Worm (Caenorhabditis elegans) whole organism, L1 larva: Measurements from ENCODE around the gene F45D3.4.

Source experiments
- C04F5.9 ChIP-seq: sonication (generic microtip); optimal IDR thresholded peaks from 2 replicates; lab custom pipeline; 2016; ENCODE audit warnings: missing genetic modification characterization, missing compliant biosample characterization
- F16B12.6 ChIP-seq: fragments of 150-350 bp; optimal IDR thresholded peaks from 2 replicates; lab custom pipeline; 2014; ENCODE audit warnings: missing biosample characterization, missing genetic modification characterization
- Y116A8C.19 ChIP-seq: sonication (generic microtip); optimal IDR thresholded peaks from 2 replicates; lab custom pipeline; 2016; ENCODE audit warnings: missing compliant biosample characterization, missing genetic modification characterization, borderline replicate concordance
- aha-1 ChIP-seq: fragments of 150-350 bp; optimal IDR thresholded peaks from 2 replicates; lab custom pipeline; 2014; ENCODE audit warnings: missing biosample characterization, missing genetic modification characterization
- alr-1 ChIP-seq: fragments of 200-800 bp; sonication (Bioruptor generic); optimal IDR thresholded peaks from 2 replicates; lab custom pipeline; 2018; ENCODE audit warnings: borderline replicate concordance, mild to moderate bottlenecking, missing genetic modification characterization, missing compliant biosample characterization
- aly-2 ChIP-seq: fragments of 150-350 bp; optimal IDR thresholded peaks from 2 replicates; lab custom pipeline; 2014; ENCODE audit warnings: missing biosample characterization, missing genetic modification characterization
- ama-1 ChIP-seq: fragments of 150-350 bp; optimal IDR thresholded peaks from 2 replicates; lab custom pipeline; 2014
- blmp-1 ChIP-seq: fragments of 150-350 bp; optimal IDR thresholded peaks from 2 replicates; lab custom pipeline; 2014; ENCODE audit warnings: missing biosample characterization, missing genetic modification characterization
- ceh-82 ChIP-seq, 3 experiments: fragments of 150-350 bp in 1 of 3; sonication (generic microtip) in 2 of 3; optimal IDR thresholded peaks; 2 replicates each; lab custom pipeline; 2014 to 2017; ENCODE audit warnings: missing biosample characterization in 3 of 3, missing genetic modification characterization in 3 of 3
- ceh-90 ChIP-seq: sonication (generic microtip); optimal IDR thresholded peaks from 2 replicates; lab custom pipeline; 2016; ENCODE audit warnings: missing genetic modification characterization, missing compliant biosample characterization
- dsc-1 ChIP-seq: sonication (generic microtip); optimal IDR thresholded peaks from 2 replicates; lab custom pipeline; 2016; ENCODE audit warnings: mild to moderate bottlenecking, missing genetic modification characterization, missing compliant biosample characterization
- efl-3 ChIP-seq: fragments of 200-800 bp; sonication (Bioruptor generic); optimal IDR thresholded peaks from 2 replicates; lab custom pipeline; 2018; ENCODE audit warnings: mild to moderate bottlenecking, missing genetic modification characterization, missing compliant biosample characterization
- egl-13 ChIP-seq: sonication (generic microtip); optimal IDR thresholded peaks from 2 replicates; lab custom pipeline; 2016; ENCODE audit warnings: missing genotype, missing genetic modification reagents, missing genetic modification characterization, missing compliant biosample characterization
- egl-27 ChIP-seq, 2 experiments: fragments of 150-350 bp in 1 of 2; sonication (generic microtip); optimal IDR thresholded peaks; 3 replicates each; lab custom pipeline; 2017 to 2018; ENCODE audit warnings: missing biosample characterization in 2 of 2, missing genetic modification characterization in 2 of 2, missing genetic modification reagents in 2 of 2
- elt-2 ChIP-seq: sonication (generic microtip); optimal IDR thresholded peaks from 2 replicates; lab custom pipeline; 2016; ENCODE audit warnings: missing genetic modification characterization, mild to moderate bottlenecking, inconsistent platforms, missing compliant biosample characterization, missing genetic modification reagents
- elt-3 ChIP-seq, 6 experiments: fragments of 150-350 bp in 1 of 6; sonication (generic microtip); optimal IDR thresholded peaks; 2 replicates each; lab custom pipeline; 2017 to 2018; ENCODE audit warnings: missing biosample characterization in 6 of 6, missing genetic modification characterization in 6 of 6, inconsistent platforms in 1 of 6
- ets-5 ChIP-seq: fragments of 200-800 bp; sonication (Bioruptor generic); IDR thresholded peaks from 2 replicates; pipeline ENCODE4 v1.3.6; 2022; ENCODE audit warnings: missing genetic modification characterization, missing compliant biosample characterization
- fkh-4 ChIP-seq: sonication (generic microtip); optimal IDR thresholded peaks from 2 replicates; lab custom pipeline; 2016; ENCODE audit warnings: missing compliant biosample characterization, missing genetic modification characterization, borderline replicate concordance
- fkh-8 ChIP-seq: sonication (generic microtip); optimal IDR thresholded peaks from 2 replicates; lab custom pipeline; 2016; ENCODE audit warnings: mild to moderate bottlenecking, missing genetic modification characterization, missing compliant biosample characterization
- fos-1 ChIP-seq: fragments of 150-350 bp; optimal IDR thresholded peaks from 2 replicates; lab custom pipeline; 2014; ENCODE audit warnings: missing biosample characterization, missing genetic modification characterization
- grh-1 ChIP-seq: fragments of 200-800 bp; sonication (Bioruptor generic); IDR thresholded peaks from 2 replicates; pipeline ENCODE4 v1.3.6; 2022; ENCODE audit warnings: missing genetic modification reagents, missing genetic modification characterization, missing compliant biosample characterization
- hpl-2 ChIP-seq: fragments of 150-350 bp; optimal IDR thresholded peaks from 2 replicates; lab custom pipeline; 2014; ENCODE audit warnings: missing biosample characterization, missing genetic modification reagents, missing genetic modification characterization
- isw-1 ChIP-seq: fragments of 200-800 bp; sonication (Bioruptor generic); IDR thresholded peaks from 2 replicates; pipeline ENCODE4 v1.3.6; 2022; ENCODE audit warnings: missing genetic modification characterization, missing compliant biosample characterization
- jun-1 ChIP-seq: fragments of 150-350 bp; optimal IDR thresholded peaks from 2 replicates; lab custom pipeline; 2014; ENCODE audit warnings: missing biosample characterization, missing genetic modification reagents, missing genetic modification characterization
- lin-13 ChIP-seq: fragments of 150-350 bp; optimal IDR thresholded peaks from 2 replicates; lab custom pipeline; 2014; ENCODE audit warnings: missing biosample characterization, missing genetic modification reagents, missing genetic modification characterization
- lin-14 ChIP-seq: fragments of 200-800 bp; sonication (Bioruptor generic); optimal IDR thresholded peaks from 2 replicates; lab custom pipeline; 2018; ENCODE audit warnings: mild to moderate bottlenecking, missing genetic modification characterization, moderate library complexity, missing compliant biosample characterization
- lin-35 ChIP-seq, 2 experiments: fragments of 150-350 bp; optimal IDR thresholded peaks; 2 replicates each; lab custom pipeline; 2014; ENCODE audit warnings: missing biosample characterization in 2 of 2, missing genetic modification characterization in 2 of 2, missing genetic modification reagents in 2 of 2
- lin-39 ChIP-seq: fragments of 150-350 bp; optimal IDR thresholded peaks from 2 replicates; lab custom pipeline; 2014; ENCODE audit warnings: missing biosample characterization, missing genetic modification reagents, missing genetic modification characterization
- lsy-2 ChIP-seq, 2 experiments: fragments of 150-350 bp; optimal IDR thresholded peaks; 2 replicates each; lab custom pipeline; 2014; ENCODE audit warnings: missing biosample characterization in 2 of 2, missing genetic modification characterization in 2 of 2
- mdl-1 ChIP-seq, 2 experiments: fragments of 150-350 bp; optimal IDR thresholded peaks; 2 replicates each; lab custom pipeline; 2014 to 2017; ENCODE audit warnings: missing biosample characterization in 2 of 2, missing genetic modification characterization in 2 of 2, inconsistent platforms in 1 of 2
- mep-1 ChIP-seq: fragments of 150-350 bp; optimal IDR thresholded peaks from 2 replicates; lab custom pipeline; 2014; ENCODE audit warnings: missing biosample characterization, missing genetic modification characterization
- nhr-12 ChIP-seq: sonication (generic microtip); optimal IDR thresholded peaks from 2 replicates; lab custom pipeline; 2017; ENCODE audit warnings: missing biosample characterization, missing genetic modification characterization
- nhr-19 ChIP-seq: fragments of 200-800 bp; sonication (Bioruptor generic); conservative IDR thresholded peaks from 2 replicates; pipeline ENCODE4 v1.3.6; 2022; ENCODE audit warnings: missing genetic modification characterization, missing compliant biosample characterization
- nhr-20 ChIP-seq: sonication (generic microtip); optimal IDR thresholded peaks from 2 replicates; lab custom pipeline; 2016; ENCODE audit warnings: mild to moderate bottlenecking, missing genetic modification characterization, missing compliant biosample characterization
- nhr-237 ChIP-seq: fragments of 150-350 bp; optimal IDR thresholded peaks from 2 replicates; lab custom pipeline; 2014; ENCODE audit warnings: missing biosample characterization, missing genetic modification characterization
- nhr-47 ChIP-seq: sonication (generic microtip); optimal IDR thresholded peaks from 2 replicates; lab custom pipeline; 2016; ENCODE audit warnings: mild to moderate bottlenecking, missing genetic modification characterization, moderate library complexity, missing compliant biosample characterization
- nhr-71 ChIP-seq: sonication (generic microtip); optimal IDR thresholded peaks from 2 replicates; lab custom pipeline; 2016; ENCODE audit warnings: mild to moderate bottlenecking, missing genetic modification characterization, moderate library complexity, missing compliant biosample characterization
- nhr-77 ChIP-seq: fragments of 150-350 bp; optimal IDR thresholded peaks from 2 replicates; lab custom pipeline; 2014; ENCODE audit warnings: missing biosample characterization, missing genetic modification characterization
- nhr-90 ChIP-seq: sonication (generic microtip); optimal IDR thresholded peaks from 2 replicates; lab custom pipeline; 2016; ENCODE audit warnings: mild to moderate bottlenecking, missing genetic modification characterization, missing compliant biosample characterization; ENCODE audit not compliant: poor library complexity
- pqm-1 ChIP-seq: sonication (generic microtip); optimal IDR thresholded peaks from 3 replicates; lab custom pipeline; 2017; ENCODE audit warnings: missing biosample characterization, missing genetic modification characterization
- rnt-1 ChIP-seq: sonication (generic microtip); optimal IDR thresholded peaks from 2 replicates; lab custom pipeline; 2016; ENCODE audit warnings: mild to moderate bottlenecking, missing genetic modification characterization, moderate library complexity, missing compliant biosample characterization
- skn-1 ChIP-seq: fragments of 150-350 bp; optimal IDR thresholded peaks from 2 replicates; lab custom pipeline; 2014; ENCODE audit warnings: missing biosample characterization, missing genetic modification characterization
- snpc-4 ChIP-seq: fragments of 150-350 bp; optimal IDR thresholded peaks from 2 replicates; lab custom pipeline; 2014; ENCODE audit warnings: missing biosample characterization, missing genetic modification characterization
- sox-4 ChIP-seq: sonication (generic microtip); optimal IDR thresholded peaks from 2 replicates; lab custom pipeline; 2016; ENCODE audit warnings: missing genetic modification characterization, missing compliant biosample characterization
- sptf-1 ChIP-seq: fragments of 150-350 bp; optimal IDR thresholded peaks from 2 replicates; lab custom pipeline; 2014; ENCODE audit warnings: missing biosample characterization, missing genetic modification characterization
- unc-98 ChIP-seq: fragments of 200-800 bp; sonication (Bioruptor generic); IDR thresholded peaks from 2 replicates; pipeline ENCODE4 v1.3.6; 2022; ENCODE audit warnings: missing genetic modification characterization, missing compliant biosample characterization
- vab-15 ChIP-seq: sonication (generic microtip); optimal IDR thresholded peaks from 2 replicates; lab custom pipeline; 2017; ENCODE audit warnings: missing genotype, mild to moderate bottlenecking, missing genetic modification characterization, missing compliant biosample characterization
- zag-1 ChIP-seq: fragments of 150-350 bp; optimal IDR thresholded peaks from 2 replicates; lab custom pipeline; 2014; ENCODE audit warnings: missing biosample characterization, missing genetic modification characterization
- zip-4 ChIP-seq: fragments of 200-800 bp; sonication (Bioruptor generic); optimal IDR thresholded peaks from 2 replicates; lab custom pipeline; 2018; ENCODE audit warnings: mild to moderate bottlenecking, missing genetic modification characterization, moderate library complexity, missing compliant biosample characterization
- ztf-4 ChIP-seq: fragments of 150-350 bp; optimal IDR thresholded peaks from 2 replicates; lab custom pipeline; 2014; ENCODE audit warnings: missing biosample characterization, missing genetic modification characterization

Gene F45D3.4

DNA sequence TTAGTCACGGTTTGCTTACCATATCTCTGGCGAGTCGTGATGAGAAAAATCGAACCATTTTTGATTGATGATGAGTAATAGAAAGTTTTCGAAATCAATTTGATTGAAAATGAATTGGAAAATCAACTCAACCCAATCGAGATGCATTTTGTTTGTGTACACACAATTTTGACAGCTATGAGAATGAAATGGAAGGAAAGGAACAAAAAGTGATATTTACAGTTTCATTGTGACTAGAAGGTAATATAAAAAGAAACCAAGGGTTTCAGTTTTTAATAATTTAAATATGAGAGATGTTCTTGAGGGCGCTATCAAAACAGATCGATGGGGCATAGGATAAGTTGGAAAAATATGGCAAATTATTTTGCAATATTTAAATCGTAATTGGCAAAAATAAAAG is 35.8 kb downstream of the F45D3.4 start, which contains the start of gene cal-1:
Gene cal-1, minus strand, starts transcription at position 101 of the 400 bp plus-strand sequence.
- TF ChIP-seq nhr-19 (no peak), ceh-90 (tag; lab: Kevin White, UChicago) (no peak), alr-1 (tag; lab: Kevin White, UChicago) (no peak), lin-39 (no peak), nhr-12 (no peak), snpc-4 (tag; lab: Kevin White, UChicago) (no peak), ztf-4 (tag; lab: Kevin White, UChicago) (no peak), grh-1 (GFP tag; lab: Robert Waterston, UW) (no peak)

DNA sequence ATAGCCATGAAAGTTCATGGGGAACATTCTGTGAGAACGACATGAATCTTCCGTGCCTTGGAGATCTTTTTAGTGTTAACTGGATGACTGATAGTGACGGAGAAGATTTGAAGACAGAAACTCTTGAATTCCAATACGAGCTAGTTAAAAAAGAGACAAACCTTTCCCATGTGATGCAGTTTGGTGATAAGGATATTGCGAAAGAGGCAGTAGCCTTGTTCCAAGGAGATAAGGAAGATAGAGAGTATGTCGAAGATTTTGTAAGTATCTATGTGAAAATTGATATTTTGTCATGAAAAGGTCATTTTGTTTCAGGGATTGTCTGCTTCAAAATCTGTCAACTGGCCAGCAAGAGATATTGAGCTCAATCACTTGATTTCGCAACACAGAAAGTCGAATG is 39.1 kb downstream of the F45D3.4 start:
- TF ChIP-seq nhr-71, result peak; percentile 10
- no peak for TF ChIP-seq unc-98 (GFP tag; lab: Robert Waterston, UW)
- peak; percentile 25 for TF ChIP-seq hpl-2
- peak; percentile 12 for TF ChIP-seq skn-1 (tag; lab: Kevin White, UChicago)
- no peak for TF ChIP-seq aha-1 (tag; lab: Kevin White, UChicago)
- TF ChIP-seq elt-2, result peak; percentile 45
- TF ChIP-seq nhr-20, result peak; percentile 1
- peak in 1 of 2 experiments; percentile 7 for TF ChIP-seq lin-35 (GFP tag; optimal IDR thresholded peaks at IDR 0.05; lab: Kevin White, UChicago)
- TF ChIP-seq ceh-82 (tag; optimal IDR thresholded peaks at IDR 0.05; lab: Kevin White, UChicago), result no peak

DNA sequence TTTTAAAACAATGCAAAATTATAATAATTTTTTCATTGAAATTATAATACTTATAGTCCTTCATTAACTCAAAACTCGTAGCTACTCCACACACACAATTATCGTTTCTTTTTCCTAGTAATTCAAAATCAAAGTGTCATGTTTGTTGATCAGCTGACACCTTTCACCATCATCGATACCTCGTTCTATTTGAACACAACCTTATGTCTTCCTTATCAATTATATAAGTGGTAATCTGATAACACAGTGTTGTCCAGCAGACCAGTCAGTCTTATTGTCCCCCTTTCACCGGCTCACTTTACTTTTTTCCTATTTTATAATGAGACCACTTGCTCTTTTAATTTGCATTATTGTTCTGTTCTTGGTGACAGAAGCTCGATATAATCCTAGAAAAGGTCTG is 40.2 kb downstream of the F45D3.4 start, which contains the start of the genes T28H10.2 and lgmn-1:
Gene T28H10.2, minus strand, starts transcription at position 177 of the 400 bp plus-strand sequence.
Gene lgmn-1, plus strand, starts transcription at position 284 of the 400 bp plus-strand sequence.
- TF ChIP-seq nhr-20, result peak; percentile 34
- TF ChIP-seq nhr-90 (tag; lab: Kevin White, UChicago), result peak; percentile 29
- TF ChIP-seq nhr-47, result no peak
- TF ChIP-seq sptf-1 (tag; lab: Kevin White, UChicago), result no peak
- TF ChIP-seq lin-35 (GFP tag; optimal IDR thresholded peaks at IDR 0.05; lab: Kevin White, UChicago), result peak in 1 of 2 experiments; percentile 70
- TF ChIP-seq ets-5 (GFP tag; lab: Robert Waterston, UW), result no peak
- no peak for TF ChIP-seq Y116A8C.19 (tag; lab: Kevin White, UChicago)
- peak; percentile 44 for TF ChIP-seq lin-14 (GFP tag; lab: Kevin White, UChicago)
- no peak for TF ChIP-seq aly-2
- peak in 2 of 6 experiments; percentile 6 to 32 for TF ChIP-seq elt-3 (tag; optimal IDR thresholded peaks at IDR 0.05; lab: Kevin White, UChicago)
- TF ChIP-seq pqm-1 (tag; lab: Kevin White, UChicago), result no peak
- no peak for TF ChIP-seq F16B12.6
- TF ChIP-seq zip-4 (GFP tag; lab: Kevin White, UChicago), result no peak
- TF ChIP-seq hpl-2, result no peak
- TF ChIP-seq ama-1 (lab: Kevin White, UChicago), result no peak
- no peak for TF ChIP-seq zag-1 (tag; lab: Kevin White, UChicago)
- no peak for TF ChIP-seq sox-4 (tag; lab: Kevin White, UChicago)
- no peak for TF ChIP-seq rnt-1
- peak; percentile 10 for TF ChIP-seq blmp-1 (tag; lab: Kevin White, UChicago)
- no peak for TF ChIP-seq mdl-1 (tag; optimal IDR thresholded peaks at IDR 0.05; lab: Kevin White, UChicago)
- no peak for TF ChIP-seq mep-1 (tag; lab: Kevin White, UChicago)
- no peak for TF ChIP-seq C04F5.9 (tag; lab: Kevin White, UChicago)
- TF ChIP-seq nhr-77, result no peak
- no peak for TF ChIP-seq dsc-1
- no peak for TF ChIP-seq vab-15
- TF ChIP-seq fkh-8, result no peak
- TF ChIP-seq snpc-4 (tag; lab: Kevin White, UChicago), result no peak
- no peak for TF ChIP-seq jun-1 (tag; lab: Kevin White, UChicago)
- TF ChIP-seq nhr-237 (tag; lab: Kevin White, UChicago), result no peak
- TF ChIP-seq grh-1 (GFP tag; lab: Robert Waterston, UW), result no peak
- no peak for TF ChIP-seq fos-1 (tag; lab: Kevin White, UChicago)
- TF ChIP-seq elt-2, result peak; percentile 83
- peak; percentile 44 for TF ChIP-seq nhr-71
- no peak for TF ChIP-seq lin-13 (GFP tag; lab: Kevin White, UChicago)
- no peak for TF ChIP-seq egl-27 (tag; optimal IDR thresholded peaks at IDR 0.05; lab: Kevin White, UChicago)
- no peak for TF ChIP-seq efl-3 (GFP tag; lab: Kevin White, UChicago)
- no peak for TF ChIP-seq fkh-4
- no peak for TF ChIP-seq egl-13 (tag; lab: Kevin White, UChicago)
- peak in 1 of 2 experiments; percentile 6 for TF ChIP-seq lsy-2 (tag; optimal IDR thresholded peaks at IDR 0.05; lab: Kevin White, UChicago)
- TF ChIP-seq isw-1 (GFP tag; lab: Robert Waterston, UW), result no peak
